Worm (Caenorhabditis elegans): ENCODE results near the gene C56G2.9.

ce11 chrIII:6300297-6300696 is 42.8 kb downstream of the C56G2.9 start:
- TF ChIP-seq ceh-36 (tag; optimal IDR thresholded peaks at IDR 0.05) (no peak), flt-1 (GFP tag; IDR thresholded peaks at IDR 0.05) (no peak), hnd-1 (tag; optimal IDR thresholded peaks at IDR 0.05) (no peak)

Data from whole organism, early embryonic.